Fruit fly (Drosophila melanogaster) whole organism, embryonic: Measurements from ENCODE around the gene Dbx.

Experiments
- CG17612 ChIP-seq: fragments of 200-800 bp; sonication (Bioruptor generic); IDR thresholded peaks from 2 replicates; pipeline ENCODE4 v1.3.6; 2022; ENCODE audit warnings: missing biosample characterization, missing genetic modification characterization
- CG17802 ChIP-seq: fragments of 200-800 bp; sonication (Bioruptor generic); optimal IDR thresholded peaks from 2 replicates; lab custom pipeline; 2018; ENCODE audit warnings: missing biosample characterization, mild to moderate bottlenecking, missing genetic modification characterization, moderate library complexity
- CG1832 ChIP-seq: fragments of 200-800 bp; sonication (Bioruptor generic); optimal IDR thresholded peaks from 2 replicates; lab custom pipeline; 2017; ENCODE audit warnings: missing biosample characterization, mild to moderate bottlenecking, missing genetic modification characterization, inconsistent platforms
- CG32532 ChIP-seq: fragments of 200-800 bp; sonication (Bioruptor generic); IDR thresholded peaks from 2 replicates; pipeline ENCODE4 v1.3.6; 2022; ENCODE audit warnings: missing biosample characterization, missing genetic modification characterization
- CG33557 ChIP-seq: fragments of 200-800 bp; sonication (Bioruptor generic); optimal IDR thresholded peaks from 2 replicates; lab custom pipeline; 2019; ENCODE audit warnings: missing biosample characterization, mild to moderate bottlenecking, missing genetic modification characterization, moderate library complexity
- Dip2 ChIP-seq: fragments of 200-800 bp; sonication (Bioruptor generic); IDR thresholded peaks from 2 replicates; pipeline ENCODE4 v1.3.6; 2022; ENCODE audit warnings: missing biosample characterization, missing genetic modification characterization
- Nf-YC ChIP-seq: fragments of 200-800 bp; optimal IDR thresholded peaks from 3 replicates; lab custom pipeline; 2019; ENCODE audit warnings: missing biosample characterization, mild to moderate bottlenecking, missing genetic modification characterization, moderate library complexity
- dimm ChIP-seq: fragments of 200-800 bp; sonication (Bioruptor generic); IDR thresholded peaks from 2 replicates; pipeline ENCODE4 v1.3.6; 2022; ENCODE audit warnings: missing biosample characterization, missing genetic modification characterization
- p53 ChIP-seq: fragments of 200-800 bp; sonication (Bioruptor generic); optimal IDR thresholded peaks from 2 replicates; lab custom pipeline; 2016; ENCODE audit warnings: missing biosample characterization, missing genetic modification characterization
- phol ChIP-seq: fragments of 200-800 bp; sonication (Bioruptor generic); optimal IDR thresholded peaks from 3 replicates; lab custom pipeline; 2018; ENCODE audit warnings: missing biosample characterization, mild to moderate bottlenecking, missing genetic modification characterization, moderate library complexity
- pros ChIP-seq: fragments of 200-800 bp; sonication (Bioruptor generic); optimal IDR thresholded peaks from 3 replicates; lab custom pipeline; 2019; ENCODE audit warnings: missing biosample characterization, mild to moderate bottlenecking, missing genetic modification characterization, moderate library complexity

- no peak for TF ChIP-seq dimm (GFP tag; lab: Robert Waterston, UW)
- TF ChIP-seq Nf-YC (tag; lab: Kevin White, UChicago), result no peak
- no peak for TF ChIP-seq CG33557 (GFP tag; lab: Kevin White, UChicago)
- TF ChIP-seq phol, result no peak
- TF ChIP-seq Dip2 (GFP tag; lab: Robert Waterston, UW), result no peak
- TF ChIP-seq CG17612 (GFP tag; lab: Robert Waterston, UW), result no peak
- no peak for TF ChIP-seq CG1832 (GFP tag; lab: Kevin White, UChicago)
- no peak for TF ChIP-seq p53
- TF ChIP-seq CG32532, result no peak
- TF ChIP-seq CG17802 (tag; lab: Kevin White, UChicago), result no peak
- TF ChIP-seq pros (GFP tag; lab: Kevin White, UChicago), result peak; percentile 49
Measured at dm6 chr3L:1939983-1940504, 18.9 kb downstream of the Dbx start.
